Fruit fly (Drosophila melanogaster): Measurements from ENCODE around the gene ninaA.

Gene ninaA

DNA sequence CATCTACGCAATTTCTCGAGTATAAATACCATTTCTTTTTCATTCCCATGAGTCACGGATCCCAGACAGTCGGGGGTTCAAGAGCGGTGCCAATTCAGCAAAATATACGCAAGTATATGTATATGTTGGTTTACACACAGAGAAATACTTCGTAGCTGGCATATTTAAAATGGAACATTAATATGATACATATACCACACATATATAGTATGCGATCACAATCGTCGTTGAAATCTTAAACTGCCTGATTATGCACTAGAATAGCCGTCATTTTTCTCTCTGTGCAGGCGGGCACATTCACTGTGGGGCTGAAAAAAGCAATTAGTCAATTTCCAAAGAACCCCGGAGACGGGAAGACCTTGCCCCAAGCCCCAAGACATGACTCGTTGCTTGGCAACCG, 35.4 kb upstream of the ninaA start (continued):
- TF ChIP-seq CG8924 (tag; optimal IDR thresholded peaks at IDR 0.05) (peak; percentile 51), twi (tag; optimal IDR thresholded peaks at IDR 0.05) (no peak), CG11560 (tag; IDR thresholded peaks at IDR 0.05) (peak; percentile 59; the same call in 1 of the 3 replicates), abd-A (tag; optimal IDR thresholded peaks at IDR 0.05) (no peak), chif (GFP tag; optimal IDR thresholded peaks at IDR 0.05) (peak; percentile 57 to 83), Fer3 (tag; optimal IDR thresholded peaks at IDR 0.05) (peak; percentile 80), cas (GFP tag; IDR thresholded peaks at IDR 0.05) (peak; percentile 81), CG1647 (GFP tag; optimal IDR thresholded peaks at IDR 0.05) (peak; percentile 37), NC2α (GFP tag; optimal IDR thresholded peaks at IDR 0.05) (no peak), CG10654 (GFP tag; optimal IDR thresholded peaks at IDR 0.05) (peak; percentile 43), CG2202 (tag; optimal IDR thresholded peaks at IDR 0.05) (no peak), CG15011 (GFP tag; optimal IDR thresholded peaks at IDR 0.05) (peak; percentile 43), repo (GFP tag; optimal IDR thresholded peaks at IDR 0.05) (peak; percentile 23), CG8281 (tag; optimal IDR thresholded peaks at IDR 0.05) (peak; percentile 32), nerfin-2 (GFP tag; IDR thresholded peaks at IDR 0.05; ENCODE audit: partially characterized antibody) (no peak), hkb (optimal IDR thresholded peaks at IDR 0.05) (no peak), hkb (GFP tag; IDR thresholded peaks at IDR 0.05) (peak; percentile 87), HHEX (GFP tag; optimal IDR thresholded peaks at IDR 0.05) (peak; percentile 72), sr (GFP tag; IDR thresholded peaks at IDR 0.05) (peak; percentile 45; the same call in 1 of the 3 replicates), CG10209 (GFP tag; optimal IDR thresholded peaks at IDR 0.05) (peak; percentile 67), dm (GFP tag; optimal IDR thresholded peaks at IDR 0.05) (peak; percentile 29), Optix (GFP tag; IDR thresholded peaks at IDR 0.05) (peak; percentile 59; the same call in 1 of the 3 replicates), B-H2 (GFP tag; optimal IDR thresholded peaks at IDR 0.05) (peak; percentile 41), CG7928 (GFP tag; optimal IDR thresholded peaks at IDR 0.05) (peak; percentile 38), Sox102F (GFP tag; optimal IDR thresholded peaks at IDR 0.05) (peak; percentile 77), NC2β (GFP tag; optimal IDR thresholded peaks at IDR 0.05) (peak; percentile 50), CG7987 (GFP tag; optimal IDR thresholded peaks at IDR 0.05) (no peak), Tbp (GFP tag; optimal IDR thresholded peaks at IDR 0.05) (no peak), CG7839 (tag; optimal IDR thresholded peaks at IDR 0.05) (peak; percentile 76), CG13624 (GFP tag; optimal IDR thresholded peaks at IDR 0.05) (peak; percentile 60), br (optimal IDR thresholded peaks at IDR 0.05) (no peak), Antp (GFP tag; optimal IDR thresholded peaks at IDR 0.05) (no peak), HmgZ (tag; optimal IDR thresholded peaks at IDR 0.05) (peak; percentile 52), CTCF (GFP tag; optimal IDR thresholded peaks at IDR 0.05) (no peak), lbe (GFP tag; optimal IDR thresholded peaks at IDR 0.05) (peak; percentile 88), HmgD (GFP tag; optimal IDR thresholded peaks at IDR 0.05) (no peak), CG3281 (GFP tag; optimal IDR thresholded peaks at IDR 0.05) (peak; percentile 83), usp (GFP tag; optimal IDR thresholded peaks at IDR 0.05) (no peak), Hsf (GFP tag; optimal IDR thresholded peaks at IDR 0.05) (peak; percentile 71), NK7.1 (GFP tag; optimal IDR thresholded peaks at IDR 0.05) (peak; percentile 26), Nf-YC (tag; optimal IDR thresholded peaks at IDR 0.05) (peak; percentile 26), CG6854 (GFP tag; optimal IDR thresholded peaks at IDR 0.05) (peak; percentile 52), dati (GFP tag; IDR thresholded peaks at IDR 0.05) (peak; percentile 17; the same call in 1 of the 2 replicates), Jarid2 (GFP tag; optimal IDR thresholded peaks at IDR 0.05) (peak; percentile 4), Nf-YA (GFP tag; IDR thresholded peaks at IDR 0.05) (no peak), phol (tag; optimal IDR thresholded peaks at IDR 0.05) (peak; percentile 56), zfh2 (GFP tag; optimal IDR thresholded peaks at IDR 0.05) (peak; percentile 71), CG5180 (GFP tag; optimal IDR thresholded peaks at IDR 0.05) (no peak), CG9437 (GFP tag; optimal IDR thresholded peaks at IDR 0.05) (peak; percentile 16), sna (GFP tag; IDR thresholded peaks at IDR 0.05; ENCODE audit: partially characterized antibody) (no peak), CG4328 (GFP tag; optimal IDR thresholded peaks at IDR 0.05) (peak; percentile 24), fd96Cb (tag; optimal IDR thresholded peaks at IDR 0.05) (peak; percentile 59)

Measured in whole organism, embryonic.